Fruit fly (Drosophila melanogaster) whole organism, wandering third instar larva: Measurements from ENCODE around the gene vib.
A peak's percentile ranks its signal among the peaks of the same experiment; 100 is the strongest.

Source experiments
- CG32264 ChIP-seq: fragments of 200-800 bp; sonication (Bioruptor generic); optimal IDR thresholded peaks from 2 replicates; lab custom pipeline; 2016; ENCODE audit warnings: missing biosample characterization, missing genetic modification characterization
- CrebA ChIP-seq: fragments of 200-800 bp; sonication (Bioruptor generic); optimal IDR thresholded peaks from 2 replicates; lab custom pipeline; 2016; ENCODE audit warnings: missing biosample characterization, mild to moderate bottlenecking, missing genetic modification characterization, borderline replicate concordance
- Dfd ChIP-seq: fragments of >200 bp; optimal IDR thresholded peaks from 2 replicates; lab custom pipeline; 2017; ENCODE audit warnings: missing biosample characterization, missing genetic modification characterization
- Dif ChIP-seq: fragments of 200-275, 200-300 bp; sonication (Bioruptor generic); optimal IDR thresholded peaks from 2 replicates; lab custom pipeline; 2018; ENCODE audit warnings: missing biosample characterization, missing genetic modification characterization; ENCODE audit not compliant: partially characterized antibody
- HLH106 ChIP-seq: fragments of 200-800 bp; optimal IDR thresholded peaks from 3 replicates; lab custom pipeline; 2019; ENCODE audit warnings: missing biosample characterization, mild to moderate bottlenecking, missing genetic modification characterization, moderate library complexity
- Hnf4 ChIP-seq: fragments of 200-800 bp; sonication (Bioruptor generic); optimal IDR thresholded peaks from 2 replicates; lab custom pipeline; 2016; ENCODE audit warnings: missing biosample characterization, mild to moderate bottlenecking, missing genetic modification characterization
- OdsH ChIP-seq: fragments of 200-800 bp; sonication (Bioruptor generic); optimal IDR thresholded peaks from 2 replicates; lab custom pipeline; 2016; ENCODE audit warnings: missing biosample characterization, mild to moderate bottlenecking, missing genetic modification characterization
- Rel ChIP-seq, 2 experiments: fragments of 200-800 bp; sonication (Bioruptor generic) in 1 of 2; optimal IDR thresholded peaks; 2 replicates in 1 of 2; 3 replicates in 1 of 2; lab custom pipeline; 2016 to 2019; ENCODE audit warnings: mild to moderate bottlenecking in 2 of 2, missing biosample characterization in 2 of 2, missing genetic modification characterization in 2 of 2, moderate library complexity in 1 of 2
- Sp1 ChIP-seq: fragments of 200-800 bp; sonication (Bioruptor generic); optimal IDR thresholded peaks from 3 replicates; lab custom pipeline; 2019; ENCODE audit warnings: missing biosample characterization, mild to moderate bottlenecking, missing genetic modification characterization, moderate library complexity
- Vsx2 ChIP-seq: fragments of 200-300, 225-300 bp; sonication (Bioruptor generic); optimal IDR thresholded peaks from 2 replicates; lab custom pipeline; 2018; ENCODE audit warnings: missing biosample characterization, missing genetic modification characterization; ENCODE audit not compliant: partially characterized antibody
- brk ChIP-seq: fragments of 200-800 bp; sonication (Bioruptor generic); optimal IDR thresholded peaks from 2 replicates; lab custom pipeline; 2016; ENCODE audit warnings: missing biosample characterization, mild to moderate bottlenecking, missing genetic modification characterization
- dl ChIP-seq, 2 experiments: fragments of 175-275, 200-275 bp in 1 of 2; fragments of 200-275 bp in 1 of 2; sonication (Bioruptor generic); optimal IDR thresholded peaks; lab custom pipeline; 2018; ENCODE audit warnings: mild to moderate bottlenecking in 2 of 2, missing biosample characterization in 2 of 2, missing genetic modification characterization in 2 of 2, moderate library complexity in 2 of 2; ENCODE audit not compliant: partially characterized antibody in 2 of 2, insufficient read depth in 1 of 2
- dsf ChIP-seq: sonication (Bioruptor generic); optimal IDR thresholded peaks from 2 replicates; lab custom pipeline; 2016; ENCODE audit warnings: missing biosample characterization, missing genetic modification characterization, borderline replicate concordance
- ey ChIP-seq: fragments of 200-800 bp; sonication (Bioruptor generic); optimal IDR thresholded peaks from 2 replicates; lab custom pipeline; 2016; ENCODE audit warnings: missing biosample characterization, missing genetic modification characterization
- foxo ChIP-seq, 2 experiments: fragments of 200-800 bp; sonication (Bioruptor generic); optimal IDR thresholded peaks; 2 replicates in 1 of 2; 3 replicates in 1 of 2; lab custom pipeline; 2016 to 2017; ENCODE audit warnings: missing biosample characterization in 2 of 2, missing genetic modification characterization in 2 of 2
- fru ChIP-seq: fragments of 200-800 bp; sonication (Bioruptor generic); optimal IDR thresholded peaks from 3 replicates; lab custom pipeline; 2016; ENCODE audit warnings: missing biosample characterization, mild to moderate bottlenecking, missing genetic modification characterization
- jim ChIP-seq: fragments of 175-275, 200-325 bp; sonication (Bioruptor generic); optimal IDR thresholded peaks from 2 replicates; lab custom pipeline; 2016; ENCODE audit warnings: missing biosample characterization, mild to moderate bottlenecking, missing genetic modification characterization
- pan ChIP-seq: fragments of >200 bp; optimal IDR thresholded peaks from 2 replicates; lab custom pipeline; 2017
- psq ChIP-seq: fragments of 200-800 bp; sonication (Bioruptor generic); optimal IDR thresholded peaks from 3 replicates; lab custom pipeline; 2017; ENCODE audit warnings: missing biosample characterization, mild to moderate bottlenecking, missing genetic modification characterization, moderate library complexity
- rgr ChIP-seq: fragments of 200-800 bp; sonication (Bioruptor generic); optimal IDR thresholded peaks from 3 replicates; lab custom pipeline; 2016; ENCODE audit warnings: missing biosample characterization, mild to moderate bottlenecking, missing genetic modification characterization
- sage ChIP-seq: fragments of 200-800 bp; sonication (Bioruptor generic); optimal IDR thresholded peaks from 2 replicates; lab custom pipeline; 2016; ENCODE audit warnings: missing biosample characterization, mild to moderate bottlenecking, missing genetic modification characterization
- usp ChIP-seq: fragments of >200 bp; optimal IDR thresholded peaks from 2 replicates; lab custom pipeline; 2017; ENCODE audit warnings: missing biosample characterization, missing genetic modification characterization
- woc ChIP-seq: sonication (Bioruptor generic); optimal IDR thresholded peaks from 2 replicates; lab custom pipeline; 2016; ENCODE audit warnings: missing biosample characterization, mild to moderate bottlenecking, missing genetic modification characterization

vib gene

DNA sequence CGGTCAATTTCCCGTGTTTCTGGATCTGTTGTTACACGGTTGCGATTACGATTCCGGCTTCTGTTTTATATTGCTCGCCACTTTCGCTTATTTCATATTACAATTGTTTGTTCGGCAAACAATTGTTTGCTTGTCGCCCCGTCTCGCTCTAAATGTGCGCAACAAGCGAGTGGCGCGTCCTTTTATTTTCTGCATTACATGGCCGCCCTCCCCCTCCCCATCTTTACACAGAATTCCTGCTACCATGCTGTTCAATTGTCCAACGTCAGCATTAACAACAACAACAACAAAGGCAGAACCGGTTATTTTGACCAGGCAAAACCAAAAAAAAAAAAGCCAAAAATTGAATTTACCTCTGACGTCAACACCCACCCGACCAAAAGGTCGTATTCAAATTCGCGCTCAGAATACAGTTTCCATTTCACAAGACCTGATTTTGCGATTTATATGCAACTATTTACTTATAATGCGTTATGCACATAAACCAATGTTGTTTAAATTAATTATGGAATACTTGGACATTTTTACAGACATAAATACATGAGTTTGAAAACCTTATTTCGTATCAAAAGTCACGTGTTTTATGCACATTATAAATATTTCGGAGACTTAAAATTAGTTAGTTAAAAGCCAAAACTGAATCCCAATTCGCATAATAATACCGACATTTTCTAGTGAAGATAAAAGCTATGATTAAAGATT lies 60.2 kb downstream of the vib start:
- TF ChIP-seq Dfd (GFP tag; lab: Kevin White, UChicago) (no peak), woc (GFP tag; lab: Kevin White, UChicago) (peak; percentile 32), Vsx2 (GFP tag; lab: Kevin White, UChicago) (no peak), psq (GFP tag; lab: Kevin White, UChicago) (peak; percentile 65), dsf (GFP tag; lab: Kevin White, UChicago) (no peak), brk (GFP tag; lab: Kevin White, UChicago) (peak; percentile 15), usp (GFP tag; lab: Kevin White, UChicago) (no peak), Hnf4 (no peak), Rel (GFP tag; optimal IDR thresholded peaks at IDR 0.05; lab: Kevin White, UChicago) (no peak), Rel (tag; optimal IDR thresholded peaks at IDR 0.05; lab: Kevin White, UChicago) (peak; percentile 17), CG32264 (GFP tag; lab: Kevin White, UChicago) (no peak), CrebA (GFP tag; lab: Kevin White, UChicago) (no peak), HLH106 (tag; lab: Kevin White, UChicago) (peak; percentile 2), Sp1 (GFP tag; lab: Kevin White, UChicago) (peak; percentile 19), fru (GFP tag; lab: Kevin White, UChicago) (peak; percentile 47), ey (GFP tag; lab: Kevin White, UChicago) (peak; percentile 27)

dm6 chr3R:19165620-19166055 lies 60.8 kb downstream of the vib start:
- TF ChIP-seq OdsH (GFP tag; lab: Kevin White, UChicago) (no peak), rgr (no peak), psq (GFP tag; lab: Kevin White, UChicago) (peak; percentile 80), usp (GFP tag; lab: Kevin White, UChicago) (no peak), dl (GFP tag; optimal IDR thresholded peaks at IDR 0.05; lab: Kevin White, UChicago; ENCODE audit: insufficient read depth in 1 of 2, partially characterized antibody in 2 of 2) (peak; percentile 84 to 90), foxo (GFP tag; optimal IDR thresholded peaks at IDR 0.05; lab: Kevin White, UChicago) (peak in 1 of 2 experiments; percentile 53), Vsx2 (GFP tag; lab: Kevin White, UChicago) (peak; percentile 78), CG32264 (GFP tag; lab: Kevin White, UChicago) (peak; percentile 34), sage (GFP tag; lab: Kevin White, UChicago) (peak; percentile 59), Sp1 (GFP tag; lab: Kevin White, UChicago) (peak; percentile 66), pan (lab: Kevin White, UChicago) (no peak), Rel (GFP tag; optimal IDR thresholded peaks at IDR 0.05; lab: Kevin White, UChicago) (peak; percentile 58), Rel (tag; optimal IDR thresholded peaks at IDR 0.05; lab: Kevin White, UChicago) (peak; percentile 37), Dif (peak; percentile 93), CrebA (GFP tag; lab: Kevin White, UChicago) (peak; percentile 80), jim (GFP tag; lab: Kevin White, UChicago) (peak; percentile 1)
